Worm (Caenorhabditis elegans) whole organism, midembryonic: Measurements from ENCODE around the gene F22E5.8.
A peak's percentile ranks its signal among the peaks of the same experiment; 100 is the strongest.
"Not testable (repeated sequence)": the region's sequence is repeated elsewhere in the genome, so short reads cannot be mapped to it uniquely, and the experiment has no call there.

ENCODE experiments used
- T22C8.4 ChIP-seq: fragments of 200-800 bp; sonication (Bioruptor generic); IDR thresholded peaks from 2 replicates; pipeline ENCODE4 v1.3.6; 2022; ENCODE audit warnings: missing genetic modification characterization, missing compliant biosample characterization
- cog-1 ChIP-seq: sonication (generic microtip); optimal IDR thresholded peaks from 2 replicates; lab custom pipeline; 2016; ENCODE audit warnings: missing genetic modification characterization, missing compliant biosample characterization
- flt-1 ChIP-seq: fragments of 200-800 bp; sonication (Bioruptor generic); IDR thresholded peaks from 2 replicates; pipeline ENCODE4 v1.3.6; 2022; ENCODE audit warnings: missing genetic modification characterization, missing compliant biosample characterization
- klf-2 ChIP-seq: fragments of 200-800 bp; sonication (Bioruptor generic); conservative IDR thresholded peaks from 2 replicates; pipeline ENCODE4 v1.3.6; 2022; ENCODE audit warnings: missing genetic modification reagents, missing genetic modification characterization, missing compliant biosample characterization
- med-1 ChIP-seq: sonication (generic microtip); optimal IDR thresholded peaks from 2 replicates; lab custom pipeline; 2017; ENCODE audit warnings: missing genetic modification characterization, mild to moderate bottlenecking, missing compliant biosample characterization, antibody characterized with exemption, missing genetic modification reagents; ENCODE audit not compliant: insufficient read depth
- ref-1 ChIP-seq: fragments of 200-800 bp; sonication (Bioruptor generic); conservative IDR thresholded peaks from 2 replicates; pipeline ENCODE4 v1.3.6; 2022; ENCODE audit warnings: missing genetic modification reagents, missing genetic modification characterization, missing compliant biosample characterization
- tab-1 ChIP-seq: fragments of 200-800 bp; sonication (Bioruptor generic); IDR thresholded peaks from 2 replicates; pipeline ENCODE4 v1.3.6; 2022; ENCODE audit warnings: missing genetic modification characterization, missing compliant biosample characterization
- ztf-23 ChIP-seq: fragments of 200-800 bp; sonication (Bioruptor generic); IDR thresholded peaks from 2 replicates; pipeline ENCODE4 v1.3.6; 2022; ENCODE audit warnings: missing genetic modification reagents, missing genetic modification characterization, missing compliant biosample characterization
- ztf-29 ChIP-seq: fragments of 200-800 bp; sonication (Bioruptor generic); IDR thresholded peaks from 2 replicates; pipeline ENCODE4 v1.3.6; 2022; ENCODE audit warnings: missing genetic modification reagents, missing genetic modification characterization, missing compliant biosample characterization

The F22E5.8 gene

DNA sequence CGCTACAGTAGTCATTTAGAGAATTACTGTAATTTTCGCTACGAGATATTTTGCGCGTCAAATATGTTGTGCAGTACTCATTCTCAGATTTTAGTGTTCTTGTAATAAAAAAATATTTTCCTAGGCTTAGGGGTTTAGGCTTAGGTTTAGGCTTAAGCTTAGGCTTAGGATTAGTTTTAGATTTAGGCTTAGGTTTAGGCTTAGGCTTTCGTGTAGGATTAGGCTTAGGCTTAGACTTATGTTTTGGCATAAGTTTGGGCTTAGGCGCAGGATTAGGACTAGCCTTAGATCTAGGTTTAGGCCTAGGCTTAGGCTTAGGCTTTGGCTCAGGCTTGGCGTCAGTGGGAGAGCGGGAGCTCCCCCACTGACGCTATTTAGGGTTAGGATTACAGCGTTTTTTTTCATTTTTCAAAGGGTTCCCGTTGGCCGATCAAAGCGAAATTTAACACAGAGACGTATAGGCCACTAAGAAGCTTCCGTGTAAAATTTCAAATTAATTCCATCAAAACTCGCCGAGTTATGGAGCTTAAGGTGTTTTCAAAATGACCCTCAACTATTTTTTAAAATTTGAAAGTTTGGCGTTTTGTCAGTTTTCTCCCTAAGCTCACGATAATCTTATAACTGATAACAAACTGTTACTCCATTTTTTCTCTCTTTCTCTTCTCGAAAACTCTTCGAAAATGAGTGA is at the start of gene F22E5.8:
F22E5.8 (plus strand) TSS at position 638 of the 688 bp plus-strand sequence.
- not testable (repeated sequence) for TF ChIP-seq T22C8.4 (GFP tag; lab: Robert Waterston, UW); cog-1 (tag; lab: Kevin White, UChicago); ref-1 (GFP tag; lab: Robert Waterston, UW)

- not testable (repeated sequence) for TF ChIP-seq cog-1 (tag; lab: Kevin White, UChicago); T22C8.4 (GFP tag; lab: Robert Waterston, UW); ztf-23 (GFP tag; lab: Robert Waterston, UW)
Observed at ce11 chrII:2600176-2600575, 39.7 kb upstream of the F22E5.8 start, which contains the start of gene F33H12.1. Gene F33H12.1, plus strand, starts transcription at chrII:2600476.

- no peak for TF ChIP-seq flt-1 (GFP tag; lab: Robert Waterston, UW)
- no peak for TF ChIP-seq ref-1 (GFP tag; lab: Robert Waterston, UW)
- TF ChIP-seq med-1, result no peak
- no peak for TF ChIP-seq ztf-23 (GFP tag; lab: Robert Waterston, UW)
- no peak for TF ChIP-seq klf-2 (GFP tag; lab: Robert Waterston, UW)
- TF ChIP-seq T22C8.4 (GFP tag; lab: Robert Waterston, UW), result no peak
- no peak for TF ChIP-seq tab-1
- no peak for TF ChIP-seq cog-1 (tag; lab: Kevin White, UChicago)
- TF ChIP-seq ztf-29 (GFP tag; lab: Robert Waterston, UW), result no peak
Observed at ce11 chrII:2600931-2601330, 38.9 kb upstream of the F22E5.8 start.

DNA sequence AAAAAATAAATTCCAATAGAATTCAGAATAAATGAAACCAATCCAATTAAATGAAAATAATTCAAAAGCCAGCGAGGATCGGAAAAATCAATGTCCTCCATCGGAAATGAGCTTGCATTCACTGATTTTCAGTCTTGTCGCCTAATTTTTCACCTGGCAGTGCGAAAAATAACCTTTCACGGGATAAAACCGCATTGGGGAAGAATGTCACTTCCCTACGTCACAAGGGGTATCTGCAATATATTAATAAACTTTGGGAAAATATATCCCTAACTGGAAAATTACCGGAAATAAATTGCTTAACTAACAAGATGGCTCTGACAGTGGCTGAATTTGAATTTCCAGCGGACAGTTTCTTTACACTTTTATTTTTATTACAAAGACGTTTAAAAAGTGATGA is 34.5 kb upstream of the F22E5.8 start, which contains the start of gene sri-77:
sri-77 (minus strand) TSS at position 101 of the 400 bp plus-strand sequence.
- TF ChIP-seq med-1, result no peak
- no peak for TF ChIP-seq tab-1
- no peak for TF ChIP-seq ztf-23 (GFP tag; lab: Robert Waterston, UW)
- TF ChIP-seq klf-2 (GFP tag; lab: Robert Waterston, UW), result no peak
- no peak for TF ChIP-seq cog-1 (tag; lab: Kevin White, UChicago)
- no peak for TF ChIP-seq flt-1 (GFP tag; lab: Robert Waterston, UW)
- no peak for TF ChIP-seq ztf-29 (GFP tag; lab: Robert Waterston, UW)

- no peak for TF ChIP-seq tab-1
- TF ChIP-seq ref-1 (GFP tag; lab: Robert Waterston, UW), result no peak
Observed at ce11 chrII:2610202-2610912, 29.5 kb upstream of the F22E5.8 start, which contains the start of gene sri-38. Gene sri-38, plus strand, starts transcription at chrII:2610862.

DNA sequence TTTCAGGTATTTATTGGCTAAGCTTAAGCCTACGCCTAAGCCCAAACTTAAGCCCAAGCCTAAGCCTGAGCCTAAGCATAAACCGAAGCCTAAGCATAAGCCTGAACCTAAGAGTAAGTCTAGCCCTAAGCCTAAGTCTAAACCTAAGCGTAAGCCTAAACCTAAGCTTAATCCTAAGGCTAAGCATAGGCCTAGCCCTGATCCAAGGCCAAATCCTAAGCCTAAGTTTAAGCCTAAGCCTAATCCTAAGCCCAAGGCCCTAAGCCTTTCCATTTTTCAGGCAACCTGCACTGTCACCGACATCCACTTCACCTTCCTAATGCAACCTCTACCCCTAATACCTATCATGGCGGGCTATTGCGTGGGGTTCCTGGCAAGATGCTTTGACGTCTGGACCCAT is 28.8 kb upstream of the F22E5.8 start:
- TF ChIP-seq ztf-29 (GFP tag; lab: Robert Waterston, UW) (peak; percentile 38; the same call in 1 of the 2 replicates), T22C8.4 (GFP tag; lab: Robert Waterston, UW) (no peak)

- TF ChIP-seq flt-1 (GFP tag; lab: Robert Waterston, UW); med-1; T22C8.4 (GFP tag; lab: Robert Waterston, UW): not testable (repeated sequence)
Observed at ce11 chrII:2612278-2612677, 27.6 kb upstream of the F22E5.8 start, which contains the start of gene D2062.13. Gene D2062.13, plus strand, starts transcription at chrII:2612578.

ce11 chrII:2616634-2617033 is 23.2 kb upstream of the F22E5.8 start, which contains the start of gene msrp-5:
Gene msrp-5, plus strand, starts transcription at chrII:2616934.
- not testable (repeated sequence) for TF ChIP-seq med-1; cog-1 (tag; lab: Kevin White, UChicago); T22C8.4 (GFP tag; lab: Robert Waterston, UW)

ce11 chrII:2619148-2619547 is 20.7 kb upstream of the F22E5.8 start, which contains the start of gene msrp-6:
Gene msrp-6, plus strand, starts transcription at chrII:2619448.
- not testable (repeated sequence) for TF ChIP-seq flt-1 (GFP tag; lab: Robert Waterston, UW); ztf-23 (GFP tag; lab: Robert Waterston, UW); cog-1 (tag; lab: Kevin White, UChicago)

- TF ChIP-seq cog-1 (tag; lab: Kevin White, UChicago), result no peak
- TF ChIP-seq klf-2 (GFP tag; lab: Robert Waterston, UW), result no peak
- no peak for TF ChIP-seq tab-1
- no peak for TF ChIP-seq ref-1 (GFP tag; lab: Robert Waterston, UW)
- TF ChIP-seq med-1, result no peak
- no peak for TF ChIP-seq ztf-29 (GFP tag; lab: Robert Waterston, UW)
Observed at ce11 chrII:2622480-2622879, 17.4 kb upstream of the F22E5.8 start, which contains the start of gene D2062.5. Gene D2062.5, plus strand, starts transcription at chrII:2622780.
